Fruit fly (Drosophila melanogaster): ENCODE results near the gene CG43392.

Gene CG43392

dm6 chr3L:22075706-22076398 lies 46.3 kb upstream of the CG43392 start, which contains the start of the genes CG7130 and RpLP0 (continued):
- peak; percentile 84 for TF ChIP-seq Atf6 (GFP tag; IDR thresholded peaks at IDR 0.05)
- 0 out of 2 replicates have a peak, but pooled peaks have one; percentile 19 for TF ChIP-seq Drgx (GFP tag; IDR thresholded peaks at IDR 0.05)
- no peak for TF ChIP-seq jigr1 (GFP tag; IDR thresholded peaks at IDR 0.05)
- TF ChIP-seq CG8944 (GFP tag; optimal IDR thresholded peaks at IDR 0.05) = peak; percentile 87
- TF ChIP-seq ems (GFP tag; optimal IDR thresholded peaks at IDR 0.05) = peak; percentile 72
- TF ChIP-seq sr (GFP tag; IDR thresholded peaks at IDR 0.05) = peak; percentile 90
- TF ChIP-seq Bgb (GFP tag; IDR thresholded peaks at IDR 0.05; ENCODE audit: partially characterized antibody) = peak; percentile 39; the same call in 1 of the 2 replicates
- TF ChIP-seq CG8924 (tag; optimal IDR thresholded peaks at IDR 0.05) = peak; percentile 83
- peak; percentile 63 for TF ChIP-seq pum (GFP tag; optimal IDR thresholded peaks at IDR 0.05)
- TF ChIP-seq CG10209 (GFP tag; optimal IDR thresholded peaks at IDR 0.05) = peak; percentile 94
- TF ChIP-seq CG10366 (GFP tag; IDR thresholded peaks at IDR 0.05) = peak; percentile 81
- peak; percentile 84 for TF ChIP-seq H2.0 (GFP tag; IDR thresholded peaks at IDR 0.05)
- no peak for TF ChIP-seq hth (optimal IDR thresholded peaks at IDR 0.05)
- peak; percentile 92 for TF ChIP-seq sob (GFP tag; IDR thresholded peaks at IDR 0.05)
- TF ChIP-seq bsh (GFP tag; optimal IDR thresholded peaks at IDR 0.05) = peak; percentile 39 to 84
- TF ChIP-seq Opbp (GFP tag; IDR thresholded peaks at IDR 0.05; ENCODE audit: partially characterized antibody) = peak; percentile 99
- TF ChIP-seq Antp (GFP tag; optimal IDR thresholded peaks at IDR 0.05) = peak; percentile 81
- TF ChIP-seq stwl (tag; optimal IDR thresholded peaks at IDR 0.05) = peak; percentile 88
- TF ChIP-seq CG1832 (GFP tag; optimal IDR thresholded peaks at IDR 0.05) = no peak
- 0 out of 3 replicates have a peak, but pooled peaks have one; percentile 18 for TF ChIP-seq CG14860 (GFP tag; IDR thresholded peaks at IDR 0.05; ENCODE audit: partially characterized antibody)
- TF ChIP-seq Hey (tag; optimal IDR thresholded peaks at IDR 0.05) = peak; percentile 88
- TF ChIP-seq Sox102F (GFP tag; optimal IDR thresholded peaks at IDR 0.05) = peak; percentile 59
- peak; percentile 96 for TF ChIP-seq CG18619 (GFP tag; optimal IDR thresholded peaks at IDR 0.05)
- no peak for TF ChIP-seq cad (GFP tag; optimal IDR thresholded peaks at IDR 0.05)
- peak; percentile 71 for TF ChIP-seq jing (GFP tag; optimal IDR thresholded peaks at IDR 0.05)
- TF ChIP-seq Vsx1 (GFP tag; optimal IDR thresholded peaks at IDR 0.05) = peak; percentile 93
- peak; percentile 78 for TF ChIP-seq CG12942 (GFP tag; optimal IDR thresholded peaks at IDR 0.05)
- peak; percentile 97 for TF ChIP-seq Hmr (GFP tag; optimal IDR thresholded peaks at IDR 0.05)
- TF ChIP-seq CG5953 (GFP tag; IDR thresholded peaks at IDR 0.05) = peak; percentile 85
- TF ChIP-seq Atf3 (GFP tag; optimal IDR thresholded peaks at IDR 0.05) = peak; percentile 87
- TF ChIP-seq CG31224 (GFP tag; IDR thresholded peaks at IDR 0.05) = peak; percentile 75
- peak; percentile 87 for TF ChIP-seq dati (GFP tag; IDR thresholded peaks at IDR 0.05)
- TF ChIP-seq sima (GFP tag; optimal IDR thresholded peaks at IDR 0.05) = peak; percentile 87
- peak; percentile 96 for TF ChIP-seq Meics (GFP tag; optimal IDR thresholded peaks at IDR 0.05)
- TF ChIP-seq CTCF (GFP tag; optimal IDR thresholded peaks at IDR 0.05) = peak; percentile 68
- peak; percentile 85 for TF ChIP-seq HmgD (GFP tag; optimal IDR thresholded peaks at IDR 0.05)
- peak; percentile 87 for TF ChIP-seq scrt (GFP tag; optimal IDR thresholded peaks at IDR 0.05)
- TF ChIP-seq HLH54F (GFP tag; optimal IDR thresholded peaks at IDR 0.05) = peak; percentile 86
- peak; percentile 46; the same call in 1 of the 2 replicates for TF ChIP-seq CG8765 (GFP tag; IDR thresholded peaks at IDR 0.05)
- TF ChIP-seq Stat92E (GFP tag; optimal IDR thresholded peaks at IDR 0.05) = peak in 1 of 3 experiments; percentile 63
- TF ChIP-seq Bdp1 (GFP tag; optimal IDR thresholded peaks at IDR 0.05) = peak; percentile 87
- peak; percentile 69 for TF ChIP-seq CG7928 (GFP tag; optimal IDR thresholded peaks at IDR 0.05)
- TF ChIP-seq CG1602 (GFP tag; optimal IDR thresholded peaks at IDR 0.05) = peak; percentile 67
- peak; percentile 89 for TF ChIP-seq Xbp1 (GFP tag; optimal IDR thresholded peaks at IDR 0.05)
- peak; percentile 81 for TF ChIP-seq dmrt99B (tag; optimal IDR thresholded peaks at IDR 0.05)
- peak; percentile 31 for TF ChIP-seq D (optimal IDR thresholded peaks at IDR 0.05)
- peak; percentile 89 for TF ChIP-seq D (GFP tag; optimal IDR thresholded peaks at IDR 0.05)
- TF ChIP-seq CG5180 (GFP tag; optimal IDR thresholded peaks at IDR 0.05) = peak; percentile 77
- TF ChIP-seq CG4617 (GFP tag; optimal IDR thresholded peaks at IDR 0.05; ENCODE audit: borderline replicate concordance) = peak; percentile 89
- peak; percentile 91 for TF ChIP-seq CG17328 (GFP tag; IDR thresholded peaks at IDR 0.05)

Measured in whole organism, embryonic.